Fruit fly (Drosophila melanogaster): ENCODE measurements around the gene CG7246.

Gene CG7246

dm6 chrX:9048385-9048750 is 32.5 kb downstream of the CG7246 start:
- TF ChIP-seq CG7963 (GFP tag; IDR thresholded peaks at IDR 0.05; ENCODE audit: partially characterized antibody) (no peak), CG10267 (tag; optimal IDR thresholded peaks at IDR 0.05) (no peak), pan (optimal IDR thresholded peaks at IDR 0.05) (peak in 1 of 2 experiments; percentile 29), pan (GFP tag; optimal IDR thresholded peaks at IDR 0.05 in 1 of 2, IDR thresholded peaks at IDR 0.05 in 1 of 2) (peak in 1 of 2 experiments; percentile 28), CHES-1-like (GFP tag; optimal IDR thresholded peaks at IDR 0.05) (no peak), CG9817 (tag; optimal IDR thresholded peaks at IDR 0.05) (no peak), CG4617 (GFP tag; optimal IDR thresholded peaks at IDR 0.05; ENCODE audit: borderline replicate concordance) (no peak), CG3995 (GFP tag; optimal IDR thresholded peaks at IDR 0.05) (no peak), exex (tag; optimal IDR thresholded peaks at IDR 0.05) (no peak), ttk (GFP tag; IDR thresholded peaks at IDR 0.05) (no peak), CG10274 (GFP tag; optimal IDR thresholded peaks at IDR 0.05) (no peak), sr (GFP tag; IDR thresholded peaks at IDR 0.05) (no peak), CoRest (tag; optimal IDR thresholded peaks at IDR 0.05) (peak; percentile 35), Sox100B (GFP tag; optimal IDR thresholded peaks at IDR 0.05) (no peak), bsh (GFP tag; optimal IDR thresholded peaks at IDR 0.05) (peak in 1 of 2 experiments; percentile 59), bcd (GFP tag; optimal IDR thresholded peaks at IDR 0.05) (no peak), CG10654 (GFP tag; optimal IDR thresholded peaks at IDR 0.05) (no peak), B-H2 (GFP tag; optimal IDR thresholded peaks at IDR 0.05) (no peak), MTF-1 (GFP tag; optimal IDR thresholded peaks at IDR 0.05; ENCODE audit: borderline replicate concordance) (no peak), CG12299 (tag; optimal IDR thresholded peaks at IDR 0.05) (no peak), CG10959 (GFP tag; IDR thresholded peaks at IDR 0.05) (no peak), CG34224 (GFP tag; IDR thresholded peaks at IDR 0.05; ENCODE audit: partially characterized antibody) (no peak), ap (GFP tag; IDR thresholded peaks at IDR 0.05) (no peak), Sox102F (GFP tag; optimal IDR thresholded peaks at IDR 0.05) (peak; percentile 49), HmgZ (tag; optimal IDR thresholded peaks at IDR 0.05) (no peak), schlank (tag; optimal IDR thresholded peaks at IDR 0.05) (no peak), ase (GFP tag; IDR thresholded peaks at IDR 0.05) (no peak), vnd (GFP tag; IDR thresholded peaks at IDR 0.05; ENCODE audit: partially characterized antibody) (no peak), ara (GFP tag; IDR thresholded peaks at IDR 0.05) (no peak), ewg (GFP tag; optimal IDR thresholded peaks at IDR 0.05) (no peak), CG2712 (tag; optimal IDR thresholded peaks at IDR 0.05) (no peak), Awh (GFP tag; IDR thresholded peaks at IDR 0.05) (peak; percentile 48; the same call in 1 of the 2 replicates), Six4 (GFP tag; optimal IDR thresholded peaks at IDR 0.05) (no peak), hkb (optimal IDR thresholded peaks at IDR 0.05) (no peak), hkb (GFP tag; IDR thresholded peaks at IDR 0.05) (no peak), lmd (GFP tag; IDR thresholded peaks at IDR 0.05) (peak; percentile 35; the same call in 1 of the 2 replicates), dmrt99B (tag; optimal IDR thresholded peaks at IDR 0.05) (peak; percentile 23), CG18011 (GFP tag; optimal IDR thresholded peaks at IDR 0.05) (no peak), stwl (tag; optimal IDR thresholded peaks at IDR 0.05) (no peak), CG14050 (GFP tag; IDR thresholded peaks at IDR 0.05) (no peak), Hr39 (optimal IDR thresholded peaks at IDR 0.05) (no peak), tio (GFP tag; optimal IDR thresholded peaks at IDR 0.05) (no peak), gem (tag; optimal IDR thresholded peaks at IDR 0.05) (peak; percentile 63), sens (GFP tag) (peak; percentile 86), Lim3 (GFP tag; IDR thresholded peaks at IDR 0.05) (no peak), ken (GFP tag; IDR thresholded peaks at IDR 0.05) (0 out of 3 replicates have a peak, but pooled peaks have one; percentile 40), Nf-YB (GFP tag; optimal IDR thresholded peaks at IDR 0.05) (no peak), Stat92E (GFP tag; optimal IDR thresholded peaks at IDR 0.05) (no peak), hth (optimal IDR thresholded peaks at IDR 0.05) (no peak), CG5245 (GFP tag; optimal IDR thresholded peaks at IDR 0.05) (no peak), ci (GFP tag; IDR thresholded peaks at IDR 0.05) (0 out of 3 replicates have a peak, but pooled peaks have one; percentile 40), CG31441 (GFP tag; IDR thresholded peaks at IDR 0.05) (0 out of 2 replicates have a peak, but pooled peaks have one; percentile 50)
